Worm (Caenorhabditis elegans): ENCODE measurements around the gene ndua-5.

The ndua-5 gene

ce11 chrIV:9480936-9481335 is 43.8 kb downstream of the ndua-5 start, which contains the start of gene cng-3:
cng-3 (minus strand) TSS chrIV:9481037.
- TF ChIP-seq daf-19 (GFP tag; conservative IDR thresholded peaks at IDR 0.05) (no peak), hlh-11 (tag; optimal IDR thresholded peaks at IDR 0.05) (no peak), Y75B8A.6 (GFP tag; IDR thresholded peaks at IDR 0.05) (no peak), ceh-20 (GFP tag; IDR thresholded peaks at IDR 0.05) (no peak), spr-1 (tag; optimal IDR thresholded peaks at IDR 0.05) (no peak), zip-11 (GFP tag; IDR thresholded peaks at IDR 0.05) (no peak), lir-3 (tag; optimal IDR thresholded peaks at IDR 0.05) (no peak), pqm-1 (tag; optimal IDR thresholded peaks at IDR 0.05) (no peak), fkh-10 (GFP tag; optimal IDR thresholded peaks at IDR 0.05) (no peak), hif-1 (tag; optimal IDR thresholded peaks at IDR 0.05) (no peak), T20F7.1 (GFP tag; optimal IDR thresholded peaks at IDR 0.05) (no peak), dmd-9 (GFP tag; IDR thresholded peaks at IDR 0.05) (no peak), lin-39 (tag; optimal IDR thresholded peaks at IDR 0.05) (no peak), mep-1 (tag; optimal IDR thresholded peaks at IDR 0.05) (no peak)

- TF ChIP-seq pqm-1 (tag; optimal IDR thresholded peaks at IDR 0.05): no peak
- peak; percentile 64 for TF ChIP-seq F10B5.3 (tag; optimal IDR thresholded peaks at IDR 0.05)
- peak; percentile 13 for TF ChIP-seq nhr-28 (tag; optimal IDR thresholded peaks at IDR 0.05)
- peak; percentile 81 for TF ChIP-seq hmg-1.1 (GFP tag; IDR thresholded peaks at IDR 0.05)
- peak; percentile 68 for TF ChIP-seq T20F7.1 (GFP tag; optimal IDR thresholded peaks at IDR 0.05)
- TF ChIP-seq nhr-48 (tag; optimal IDR thresholded peaks at IDR 0.05): peak; percentile 76
- TF ChIP-seq sdz-12 (GFP tag; optimal IDR thresholded peaks at IDR 0.05): peak; percentile 93
- TF ChIP-seq nhr-11 (tag; optimal IDR thresholded peaks at IDR 0.05): no peak
- peak; percentile 94 for TF ChIP-seq Y105C5A.15 (GFP tag; IDR thresholded peaks at IDR 0.05)
- peak; percentile 86 for TF ChIP-seq aha-1 (tag)
- TF ChIP-seq ceh-62 (tag; optimal IDR thresholded peaks at IDR 0.05): no peak
- no peak for TF ChIP-seq php-3 (GFP tag; IDR thresholded peaks at IDR 0.05)
- TF ChIP-seq Y5F2A.4 (GFP tag; optimal IDR thresholded peaks at IDR 0.05): peak; percentile 89
- no peak for TF ChIP-seq ceh-82 (tag; optimal IDR thresholded peaks at IDR 0.05)
- no peak for TF ChIP-seq cey-2 (tag; optimal IDR thresholded peaks at IDR 0.05; ENCODE audit: borderline replicate concordance, insufficient read depth)
- TF ChIP-seq snpc-4 (tag; optimal IDR thresholded peaks at IDR 0.05): no peak
- no peak for TF ChIP-seq set-16 (GFP tag; IDR thresholded peaks at IDR 0.05)
- no peak for TF ChIP-seq skn-1 (tag; optimal IDR thresholded peaks at IDR 0.05)
- TF ChIP-seq lim-7 (GFP tag; IDR thresholded peaks at IDR 0.05): no peak; the same call in none of the 2 replicates
- TF ChIP-seq aly-2 (tag; optimal IDR thresholded peaks at IDR 0.05): no peak
- TF ChIP-seq lin-1 (GFP tag; IDR thresholded peaks at IDR 0.05): no peak; the same call in none of the 2 replicates
- no peak for TF ChIP-seq jun-1 (tag; optimal IDR thresholded peaks at IDR 0.05)
- peak; percentile 72 for TF ChIP-seq ZK337.2 (GFP tag; IDR thresholded peaks at IDR 0.05)
- no peak for TF ChIP-seq hlh-30 (tag; optimal IDR thresholded peaks at IDR 0.05; ENCODE audit: insufficient read depth)
- peak; percentile 67 for TF ChIP-seq unc-130 (GFP tag; optimal IDR thresholded peaks at IDR 0.05)
- no peak for TF ChIP-seq nhr-237 (tag; optimal IDR thresholded peaks at IDR 0.05)
- TF ChIP-seq zag-1 (tag; optimal IDR thresholded peaks at IDR 0.05): no peak
- no peak for TF ChIP-seq mep-1 (tag; optimal IDR thresholded peaks at IDR 0.05)
- no peak; the same call in 1 of the 2 replicates for TF ChIP-seq vab-7 (GFP tag; IDR thresholded peaks at IDR 0.05)
- TF ChIP-seq rbr-2 (tag; optimal IDR thresholded peaks at IDR 0.05): peak; percentile 62
- TF ChIP-seq tra-1 (GFP tag; IDR thresholded peaks at IDR 0.05): peak; percentile 79
- peak; percentile 40 for TF ChIP-seq R02D3.7 (tag; optimal IDR thresholded peaks at IDR 0.05)
- no peak for TF ChIP-seq T26A8.4 (GFP tag; IDR thresholded peaks at IDR 0.05)
- 0 out of 2 replicates have a peak, but pooled peaks have one; percentile 74 for TF ChIP-seq zfp-3 (GFP tag; conservative IDR thresholded peaks at IDR 0.05)
- peak; percentile 89 to 92 for TF ChIP-seq madf-5 (GFP tag; IDR thresholded peaks at IDR 0.05)
- peak; percentile 97 for TF ChIP-seq F44E2.7 (GFP tag; IDR thresholded peaks at IDR 0.05)
- TF ChIP-seq F26F4.8 (GFP tag; conservative IDR thresholded peaks at IDR 0.05): peak; percentile 93
- TF ChIP-seq lsy-2 (tag; optimal IDR thresholded peaks at IDR 0.05): peak in 1 of 2 experiments; percentile 12
Measured at ce11 chrIV:9477135-9477928, 47.4 kb downstream of the ndua-5 start, which contains the start of gene wrt-3. wrt-3 (minus strand) TSS chrIV:9477456.

Measured in whole organism, L4 larva.